Fruit fly (Drosophila melanogaster) whole organism, embryonic: Measurements from ENCODE around the gene JIL-1.

Experiments
- ATbp ChIP-seq: fragments of 200-800 bp; sonication (Bioruptor generic); optimal IDR thresholded peaks from 2 replicates; lab custom pipeline; 2017; ENCODE audit warnings: missing biosample characterization, mild to moderate bottlenecking, missing genetic modification characterization, missing genetic modification reagents
- Adf1 ChIP-seq: fragments of 200-800 bp; sonication (Bioruptor generic); IDR thresholded peaks from 2 replicates; pipeline ENCODE4 v1.3.6; 2022; ENCODE audit warnings: missing biosample characterization, missing genetic modification characterization
- CG11723 ChIP-seq: fragments of 200-800 bp; sonication (Bioruptor generic); optimal IDR thresholded peaks from 2 replicates; lab custom pipeline; 2017; ENCODE audit warnings: missing biosample characterization, mild to moderate bottlenecking, missing genetic modification characterization
- CG12071 ChIP-seq: fragments of 200-800 bp; sonication (Bioruptor generic); optimal IDR thresholded peaks from 3 replicates; lab custom pipeline; 2018; ENCODE audit warnings: missing biosample characterization, mild to moderate bottlenecking, missing genetic modification characterization
- CG12104 ChIP-seq: fragments of 200-800 bp; sonication (Bioruptor generic); optimal IDR thresholded peaks from 3 replicates; lab custom pipeline; 2016; ENCODE audit warnings: missing biosample characterization, missing genetic modification characterization
- CG14441 ChIP-seq: fragments of 200-800 bp; sonication (Bioruptor generic); IDR thresholded peaks from 2 replicates; pipeline ENCODE4 v1.3.6; 2022; ENCODE audit warnings: missing biosample characterization, missing genetic modification characterization
- CG14965 ChIP-seq: fragments of 200-800 bp; sonication (Bioruptor generic); optimal IDR thresholded peaks from 2 replicates; lab custom pipeline; 2016; ENCODE audit warnings: missing biosample characterization, missing genetic modification characterization, borderline replicate concordance
- CG1529 ChIP-seq: fragments of 200-800 bp; sonication (Bioruptor generic); optimal IDR thresholded peaks from 3 replicates; lab custom pipeline; 2018; ENCODE audit warnings: missing biosample characterization, missing genetic modification characterization
- CG17328 ChIP-seq: fragments of 200-800 bp; sonication (Bioruptor generic); IDR thresholded peaks from 2 replicates; pipeline ENCODE4 v1.3.6; 2022; ENCODE audit warnings: missing biosample characterization, missing genetic modification characterization
- CG18599 ChIP-seq: fragments of 200-800 bp; sonication (Bioruptor generic); optimal IDR thresholded peaks from 3 replicates; lab custom pipeline; 2017; ENCODE audit warnings: missing biosample characterization, missing genetic modification characterization, mild to moderate bottlenecking, moderate library complexity, missing genetic modification reagents
- CG18619 ChIP-seq: fragments of 200-800 bp; sonication (Bioruptor generic); optimal IDR thresholded peaks from 3 replicates; lab custom pipeline; 2017; ENCODE audit warnings: missing biosample characterization, mild to moderate bottlenecking, missing genetic modification characterization
- CG18764 ChIP-seq: fragments of 200-800 bp; sonication (Bioruptor generic); optimal IDR thresholded peaks from 3 replicates; lab custom pipeline; 2016; ENCODE audit warnings: missing biosample characterization, missing genetic modification characterization
- CG2116 ChIP-seq: fragments of 200-800 bp; sonication (Bioruptor generic); optimal IDR thresholded peaks from 3 replicates; lab custom pipeline; 2018; ENCODE audit warnings: missing biosample characterization, mild to moderate bottlenecking, missing genetic modification characterization
- CG3163 ChIP-seq: fragments of 200-800 bp; sonication (Bioruptor generic); optimal IDR thresholded peaks from 3 replicates; lab custom pipeline; 2016; ENCODE audit warnings: missing biosample characterization, missing genetic modification characterization
- CG33557 ChIP-seq: fragments of 200-800 bp; sonication (Bioruptor generic); optimal IDR thresholded peaks from 2 replicates; lab custom pipeline; 2019; ENCODE audit warnings: missing biosample characterization, mild to moderate bottlenecking, missing genetic modification characterization, moderate library complexity
- CG6791 ChIP-seq: fragments of 200-800 bp; sonication (Bioruptor generic); IDR thresholded peaks from 3 replicates; pipeline ENCODE4 v1.3.6; 2022; ENCODE audit warnings: missing biosample characterization, missing genetic modification characterization; ENCODE audit not compliant: partially characterized antibody
- CG7745 ChIP-seq: fragments of 200-800 bp; sonication (Bioruptor generic); optimal IDR thresholded peaks from 2 replicates; lab custom pipeline; 2018; ENCODE audit warnings: missing biosample characterization, mild to moderate bottlenecking, missing genetic modification characterization, moderate library complexity
- CG7786 ChIP-seq: fragments of 200-800 bp; sonication (Bioruptor generic); optimal IDR thresholded peaks from 2 replicates; lab custom pipeline; 2016; ENCODE audit warnings: missing biosample characterization, missing genetic modification characterization
- CTCF ChIP-seq: fragments of 200-800 bp; sonication (Bioruptor generic); optimal IDR thresholded peaks from 2 replicates; lab custom pipeline; 2017; ENCODE audit warnings: missing biosample characterization, mild to moderate bottlenecking, missing genetic modification characterization, moderate library complexity
- Eip74EF ChIP-seq, 2 experiments: fragments of 200-800 bp in 1 of 2; fragments of >200 bp in 1 of 2; sonication (Bioruptor generic) in 1 of 2; optimal IDR thresholded peaks; 2 replicates each; lab custom pipeline; 2017 to 2019; ENCODE audit warnings: missing biosample characterization in 2 of 2, missing genetic modification characterization in 2 of 2, mild to moderate bottlenecking in 1 of 2, moderate library complexity in 1 of 2
- Fer1 ChIP-seq: fragments of 200-800 bp; sonication (Bioruptor generic); optimal IDR thresholded peaks from 2 replicates; lab custom pipeline; 2017; ENCODE audit warnings: missing biosample characterization, mild to moderate bottlenecking, missing genetic modification characterization
- HHEX ChIP-seq: fragments of 200-800 bp; sonication (Bioruptor generic); optimal IDR thresholded peaks from 3 replicates; lab custom pipeline; 2017; ENCODE audit warnings: missing biosample characterization, mild to moderate bottlenecking, missing genetic modification characterization, missing genetic modification reagents
- Hmx ChIP-seq: fragments of 200-800 bp; sonication (Bioruptor generic); optimal IDR thresholded peaks from 2 replicates; lab custom pipeline; 2016; ENCODE audit warnings: missing biosample characterization, missing genetic modification characterization
- Med ChIP-seq: fragments of 200-800 bp; sonication (Bioruptor generic); peaks from one replicate; lab custom pipeline; 2016; ENCODE audit warnings: missing biosample characterization, missing genetic modification characterization, mild to moderate bottlenecking, inconsistent platforms, moderate library complexity
- Meics ChIP-seq: fragments of 200-800 bp; sonication (Bioruptor generic); optimal IDR thresholded peaks from 2 replicates; lab custom pipeline; 2017; ENCODE audit warnings: missing biosample characterization, mild to moderate bottlenecking, missing genetic modification characterization
- Nf-YA ChIP-seq: fragments of 200-800 bp; sonication (Bioruptor generic); IDR thresholded peaks from 2 replicates; pipeline ENCODE4 v1.3.6; 2022; ENCODE audit warnings: missing biosample characterization, missing genetic modification characterization
- TFAM ChIP-seq: fragments of 200-800 bp; sonication (Bioruptor generic); optimal IDR thresholded peaks from 2 replicates; lab custom pipeline; 2017; ENCODE audit warnings: missing biosample characterization, missing genetic modification characterization, inconsistent platforms
- Trl ChIP-seq, 3 experiments: fragments of >200 bp in 2 of 3; fragments of 200-800 bp in 1 of 3; sonication (Bioruptor generic) in 1 of 3; optimal IDR thresholded peaks; 2 replicates in 1 of 3; 3 replicates in 2 of 3; lab custom pipeline; 2016 to 2017; ENCODE audit warnings: missing biosample characterization in 1 of 3, missing genetic modification characterization in 1 of 3
- bcd ChIP-seq: fragments of 200-800 bp; sonication (Bioruptor generic); optimal IDR thresholded peaks from 2 replicates; lab custom pipeline; 2017; ENCODE audit warnings: missing biosample characterization, mild to moderate bottlenecking, missing genetic modification characterization
- bsh ChIP-seq, 2 experiments: fragments of 200-800 bp; sonication (Bioruptor generic); optimal IDR thresholded peaks; 2 replicates each; lab custom pipeline; 2017 to 2018; ENCODE audit warnings: mild to moderate bottlenecking in 2 of 2, missing biosample characterization in 2 of 2, missing genetic modification characterization in 2 of 2, moderate library complexity in 1 of 2
- cato ChIP-seq: fragments of 200-800 bp; sonication (Bioruptor generic); optimal IDR thresholded peaks from 2 replicates; lab custom pipeline; 2016; ENCODE audit warnings: missing biosample characterization, missing genetic modification characterization, borderline replicate concordance
- cg ChIP-seq: fragments of 200-800 bp; sonication (Bioruptor generic); optimal IDR thresholded peaks from 3 replicates; lab custom pipeline; 2019; ENCODE audit warnings: missing biosample characterization, mild to moderate bottlenecking, missing genetic modification characterization, moderate library complexity
- chn ChIP-seq: fragments of 200-800 bp; sonication (Bioruptor generic); optimal IDR thresholded peaks from 2 replicates; lab custom pipeline; 2016; ENCODE audit warnings: missing biosample characterization, missing genetic modification characterization
- ci ChIP-seq: fragments of 200-800 bp; sonication (Bioruptor generic); IDR thresholded peaks from 3 replicates; pipeline ENCODE4 v1.3.6; 2022; ENCODE audit warnings: missing biosample characterization, missing genetic modification characterization
- danr ChIP-seq: fragments of 200-800 bp; sonication (Bioruptor generic); IDR thresholded peaks from 2 replicates; pipeline ENCODE4 v1.3.6; 2022; ENCODE audit warnings: missing biosample characterization, missing genetic modification characterization
- dmrt99B ChIP-seq: fragments of 200-800 bp; sonication (Bioruptor generic); optimal IDR thresholded peaks from 2 replicates; lab custom pipeline; 2018; ENCODE audit warnings: missing biosample characterization, mild to moderate bottlenecking, missing genetic modification characterization, moderate library complexity
- gcm2 ChIP-seq: fragments of 200-800 bp; sonication (Bioruptor generic); optimal IDR thresholded peaks from 2 replicates; lab custom pipeline; 2016; ENCODE audit warnings: missing biosample characterization, missing genetic modification characterization
- ind ChIP-seq: fragments of 200-800 bp; sonication (Bioruptor generic); optimal IDR thresholded peaks from 3 replicates; lab custom pipeline; 2016; ENCODE audit warnings: missing biosample characterization, missing genetic modification characterization
- lmd ChIP-seq: fragments of 200-800 bp; sonication (Bioruptor generic); IDR thresholded peaks from 2 replicates; pipeline ENCODE4 v1.3.6; 2022; ENCODE audit warnings: missing biosample characterization, missing genetic modification characterization
- maf-S ChIP-seq: fragments of 200-800 bp; sonication (Bioruptor generic); optimal IDR thresholded peaks from 2 replicates; lab custom pipeline; 2016; ENCODE audit warnings: missing biosample characterization, missing genetic modification characterization
- mam ChIP-seq: fragments of 200-800 bp; sonication (Bioruptor generic); optimal IDR thresholded peaks from 3 replicates; lab custom pipeline; 2016; ENCODE audit warnings: missing biosample characterization, missing genetic modification characterization
- pan ChIP-seq, 4 experiments: fragments of >200 bp in 3 of 4; fragments of 200-800 bp in 1 of 4; sonication (Bioruptor generic) in 1 of 4; optimal IDR thresholded peaks in 3 of 4; IDR thresholded peaks in 1 of 4; 2 replicates each; pipeline versions ENCODE4 v1.3.6 to Lab custom; 2017 to 2022; ENCODE audit warnings: missing biosample characterization in 2 of 4, missing genetic modification characterization in 2 of 4, mixed read lengths in 1 of 4
- pnt ChIP-seq: fragments of 200-800 bp; sonication (Bioruptor generic); optimal IDR thresholded peaks from 3 replicates; lab custom pipeline; 2016; ENCODE audit warnings: missing biosample characterization, missing genetic modification characterization
- salm ChIP-seq: fragments of 200-800 bp; sonication (Bioruptor generic); optimal IDR thresholded peaks from 2 replicates; lab custom pipeline; 2018; ENCODE audit warnings: missing biosample characterization, mild to moderate bottlenecking, missing genetic modification characterization
- sisA ChIP-seq: fragments of 200-800 bp; sonication (Bioruptor generic); IDR thresholded peaks from 2 replicates; pipeline ENCODE4 v1.3.6; 2022; ENCODE audit warnings: missing biosample characterization, missing genetic modification characterization
- so ChIP-seq: fragments of 200-800 bp; sonication (Bioruptor generic); IDR thresholded peaks from 3 replicates; pipeline ENCODE4 v1.3.6; 2022; ENCODE audit warnings: missing biosample characterization, missing genetic modification characterization
- toy ChIP-seq: fragments of 200-800 bp; sonication (Bioruptor generic); IDR thresholded peaks from 2 replicates; pipeline ENCODE4 v1.3.6; 2022; ENCODE audit warnings: missing biosample characterization, missing genetic modification characterization
- trem ChIP-seq: fragments of 200-800 bp; optimal IDR thresholded peaks from 3 replicates; lab custom pipeline; 2019; ENCODE audit warnings: missing biosample characterization, mild to moderate bottlenecking, missing genetic modification characterization, moderate library complexity
- vnd ChIP-seq: fragments of 200-800 bp; sonication (Bioruptor generic); IDR thresholded peaks from 3 replicates; pipeline ENCODE4 v1.3.6; 2022; ENCODE audit warnings: missing biosample characterization, missing genetic modification characterization; ENCODE audit not compliant: partially characterized antibody

JIL-1 gene

DNA sequence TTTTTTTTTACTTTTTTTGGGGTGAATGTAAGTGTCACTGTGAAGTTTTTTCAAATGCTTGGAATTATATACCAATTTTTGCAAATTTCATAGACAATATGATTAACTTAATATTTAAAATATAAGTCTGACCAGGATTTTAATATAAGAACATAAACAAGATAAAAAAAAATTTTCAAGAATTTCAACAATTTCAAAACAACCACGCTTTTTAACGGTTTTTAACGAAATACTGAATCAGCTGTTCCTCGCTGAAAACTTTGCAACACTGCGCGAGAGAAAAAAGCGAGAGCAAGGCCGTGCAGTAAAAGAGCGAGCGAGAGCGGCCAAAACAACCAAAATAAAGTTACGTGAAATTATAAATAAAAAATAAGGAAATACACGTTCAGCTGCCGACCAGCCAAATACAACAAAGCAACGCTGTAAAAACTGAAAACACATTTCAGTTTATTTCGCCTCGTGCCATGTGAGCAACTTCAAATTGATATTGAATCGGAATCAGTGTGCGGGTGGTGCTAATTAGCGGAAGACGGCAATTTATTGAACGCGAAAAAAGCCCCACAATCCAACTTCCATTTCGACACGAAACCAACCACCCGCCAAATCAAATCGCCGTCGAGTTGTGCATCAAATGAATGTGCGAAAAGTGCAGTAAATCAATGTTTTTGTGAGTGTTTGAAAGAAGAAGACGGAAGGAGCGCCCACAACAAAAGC, 3.4 kb upstream of the JIL-1 start, which contains the start of the genes CG46439, Iyd and CG33947 (continued):
- TF ChIP-seq dmrt99B (tag; lab: Kevin White, UChicago) (no peak), toy (GFP tag; lab: Robert Waterston, UW) (no peak), CG18599 (GFP tag; lab: Kevin White, UChicago) (no peak), trem (tag; lab: Kevin White, UChicago) (peak; percentile 18), CG11723 (no peak), Trl (optimal IDR thresholded peaks at IDR 0.05; lab: Kevin White, UChicago) (peak; percentile 89 to 92), Trl (GFP tag; optimal IDR thresholded peaks at IDR 0.05; lab: Kevin White, UChicago) (peak; percentile 60), bcd (GFP tag; lab: Kevin White, UChicago) (no peak), sisA (GFP tag; lab: Robert Waterston, UW) (no peak), CTCF (peak; percentile 23), CG33557 (GFP tag; lab: Kevin White, UChicago) (no peak), ATbp (GFP tag; lab: Kevin White, UChicago) (no peak), chn (GFP tag; lab: Kevin White, UChicago) (peak; percentile 4), pan (optimal IDR thresholded peaks at IDR 0.05; lab: Kevin White, UChicago) (no peak), pan (GFP tag; optimal IDR thresholded peaks at IDR 0.05 in 1 of 2, IDR thresholded peaks at IDR 0.05 in 1 of 2) (no peak), so (GFP tag; lab: Robert Waterston, UW) (peak; percentile 40; the same call in 1 of the 3 replicates), Adf1 (GFP tag; lab: Robert Waterston, UW) (no peak), salm (no peak), Hmx (GFP tag; lab: Kevin White, UChicago) (no peak), mam (no peak), CG17328 (GFP tag; lab: Robert Waterston, UW) (no peak), TFAM (GFP tag; lab: Kevin White, UChicago) (no peak), lmd (GFP tag; lab: Robert Waterston, UW) (no peak), CG12104 (no peak), Meics (GFP tag; lab: Kevin White, UChicago) (no peak), maf-S (GFP tag; lab: Kevin White, UChicago) (no peak), CG14441 (GFP tag; lab: Robert Waterston, UW) (peak; percentile 29; the same call in 1 of the 2 replicates), Eip74EF (GFP tag; optimal IDR thresholded peaks at IDR 0.05; lab: Kevin White, UChicago) (peak in 1 of 2 experiments; percentile 68), ind (no peak), CG12071 (no peak), Nf-YA (GFP tag; lab: Robert Waterston, UW) (no peak), CG2116 (GFP tag; lab: Kevin White, UChicago) (peak; percentile 37), pnt (GFP tag; lab: Kevin White, UChicago) (no peak), CG7745 (tag; lab: Kevin White, UChicago) (no peak), cato (GFP tag; lab: Kevin White, UChicago) (no peak), vnd (GFP tag; lab: Robert Waterston, UW) (no peak), bsh (GFP tag; optimal IDR thresholded peaks at IDR 0.05; lab: Kevin White, UChicago) (peak in 1 of 2 experiments; percentile 77), Med (GFP tag; lab: Kevin White, UChicago) (peak; percentile 89), CG14965 (GFP tag; lab: Kevin White, UChicago) (no peak), cg (GFP tag; lab: Kevin White, UChicago) (no peak), ci (GFP tag; lab: Robert Waterston, UW) (peak; percentile 4; the same call in 1 of the 3 replicates), CG6791 (GFP tag; lab: Robert Waterston, UW) (no peak), CG7786 (GFP tag; lab: Kevin White, UChicago) (no peak), HHEX (GFP tag; lab: Kevin White, UChicago) (no peak), CG18619 (GFP tag; lab: Kevin White, UChicago) (no peak), Fer1 (GFP tag; lab: Kevin White, UChicago) (peak; percentile 70), CG18764 (GFP tag; lab: Kevin White, UChicago) (no peak), CG1529 (no peak), CG3163 (GFP tag; lab: Kevin White, UChicago) (no peak), danr (GFP tag; lab: Robert Waterston, UW) (no peak), gcm2 (GFP tag; lab: Kevin White, UChicago) (no peak)
